Fruit fly (Drosophila melanogaster) whole organism, embryonic: ENCODE data around the gene Gyc88E.

Experiments
- CG11085 ChIP-seq: fragments of 200-800 bp; sonication (Bioruptor generic); IDR thresholded peaks from 2 replicates; pipeline ENCODE4 v1.3.6; 2022; ENCODE audit warnings: missing biosample characterization, missing genetic modification characterization
- CG13624 ChIP-seq: fragments of 200-800 bp; sonication (Bioruptor generic); optimal IDR thresholded peaks from 2 replicates; lab custom pipeline; 2016; ENCODE audit warnings: missing biosample characterization, missing genetic modification characterization
- CG14860 ChIP-seq: fragments of 200-800 bp; sonication (Bioruptor generic); IDR thresholded peaks from 3 replicates; pipeline ENCODE4 v1.3.6; 2022; ENCODE audit warnings: missing biosample characterization, missing genetic modification characterization; ENCODE audit not compliant: partially characterized antibody
- CG7963 ChIP-seq: fragments of 200-800 bp; sonication (Bioruptor generic); IDR thresholded peaks from 3 replicates; pipeline ENCODE4 v1.3.6; 2022; ENCODE audit warnings: missing biosample characterization, missing genetic modification characterization; ENCODE audit not compliant: partially characterized antibody
- Dip3 ChIP-seq: fragments of 200-800 bp; sonication (Bioruptor generic); optimal IDR thresholded peaks from 3 replicates; lab custom pipeline; 2016; ENCODE audit warnings: missing biosample characterization, missing genetic modification characterization
- Dll ChIP-seq: fragments of 200-800 bp; sonication (Bioruptor generic); IDR thresholded peaks from 4 replicates; pipeline ENCODE4 v1.3.6; 2022; ENCODE audit warnings: missing biosample characterization, missing genetic modification characterization; ENCODE audit not compliant: partially characterized antibody
- Nf-YA ChIP-seq: fragments of 200-800 bp; sonication (Bioruptor generic); IDR thresholded peaks from 2 replicates; pipeline ENCODE4 v1.3.6; 2022; ENCODE audit warnings: missing biosample characterization, missing genetic modification characterization
- br ChIP-seq: fragments of >200 bp; optimal IDR thresholded peaks from 2 replicates; lab custom pipeline; 2017
- fd3F ChIP-seq: fragments of 200-800 bp; sonication (Bioruptor generic); optimal IDR thresholded peaks from 2 replicates; lab custom pipeline; 2018; ENCODE audit warnings: missing biosample characterization, mild to moderate bottlenecking, missing genetic modification characterization, moderate library complexity
- fru ChIP-seq: fragments of >200 bp; optimal IDR thresholded peaks from 2 replicates; lab custom pipeline; 2017
- psq ChIP-seq: fragments of 200-800 bp; sonication (Bioruptor generic); optimal IDR thresholded peaks from 2 replicates; lab custom pipeline; 2017; ENCODE audit warnings: missing biosample characterization, missing genetic modification characterization
- salm ChIP-seq: fragments of 200-800 bp; sonication (Bioruptor generic); optimal IDR thresholded peaks from 2 replicates; lab custom pipeline; 2018; ENCODE audit warnings: missing biosample characterization, mild to moderate bottlenecking, missing genetic modification characterization
- shn ChIP-seq: fragments of 200-800 bp; sonication (Bioruptor generic); optimal IDR thresholded peaks from 3 replicates; lab custom pipeline; 2016; ENCODE audit warnings: missing biosample characterization, missing genetic modification characterization
- sob ChIP-seq: fragments of 200-800 bp; sonication (Bioruptor generic); IDR thresholded peaks from 2 replicates; pipeline ENCODE4 v1.3.6; 2022; ENCODE audit warnings: missing biosample characterization, missing genetic modification characterization

DNA sequence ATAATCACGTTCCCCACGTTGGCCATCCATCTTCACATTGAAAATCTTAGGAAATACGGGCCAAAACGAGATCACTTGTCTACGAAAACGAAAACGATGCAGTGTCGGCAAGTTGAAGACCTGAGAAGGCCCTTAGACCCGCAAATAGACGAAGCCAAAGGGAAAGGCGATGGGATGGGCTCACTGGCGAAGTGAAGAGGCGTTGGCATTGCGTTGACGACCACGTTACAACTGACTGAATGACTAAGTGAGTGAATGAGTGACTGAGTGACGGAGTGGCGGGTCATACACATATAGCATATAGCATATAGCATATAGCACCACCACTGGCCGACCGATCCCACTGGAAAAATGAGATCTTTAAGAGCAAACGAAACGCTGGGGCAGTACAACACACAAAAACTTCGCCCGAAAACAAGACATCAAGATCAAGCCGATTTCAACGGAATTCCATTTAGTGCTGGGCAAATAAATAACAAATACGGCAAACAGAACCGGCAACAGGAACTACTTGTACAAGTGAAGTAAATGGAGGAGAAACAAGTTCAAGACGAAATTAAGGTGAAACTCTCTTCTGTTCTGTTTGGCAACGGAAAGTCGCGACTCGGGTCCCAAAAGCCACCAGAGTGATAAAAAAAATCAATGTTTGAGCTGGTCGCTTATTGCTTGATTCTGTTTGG is 27.0 kb upstream of the Gyc88E start:
- TF ChIP-seq CG11085 (GFP tag; lab: Robert Waterston, UW), result no peak
- TF ChIP-seq br (lab: Kevin White, UChicago), result no peak
- no peak for TF ChIP-seq fd3F (GFP tag; lab: Kevin White, UChicago)
- no peak for TF ChIP-seq shn (GFP tag; lab: Kevin White, UChicago)
- no peak for TF ChIP-seq Dip3 (GFP tag; lab: Kevin White, UChicago)
- TF ChIP-seq Dll (GFP tag; lab: Robert Waterston, UW), result no peak
- no peak for TF ChIP-seq sob (GFP tag; lab: Robert Waterston, UW)
- no peak for TF ChIP-seq Nf-YA (GFP tag; lab: Robert Waterston, UW)
- TF ChIP-seq salm (tag; lab: Kevin White, UChicago), result no peak
- no peak for TF ChIP-seq CG13624 (GFP tag; lab: Kevin White, UChicago)
- no peak for TF ChIP-seq psq (GFP tag; lab: Kevin White, UChicago)
- no peak for TF ChIP-seq CG14860 (GFP tag; lab: Robert Waterston, UW)
- no peak for TF ChIP-seq CG7963
- TF ChIP-seq fru, result no peak
